Fruit fly (Drosophila melanogaster) whole organism, pupa: Measurements from ENCODE around the gene Cpsf5.

Experiments used
- CG10348 ChIP-seq: fragments of 200-800 bp; sonication (Bioruptor generic); IDR thresholded peaks from 2 replicates; pipeline ENCODE4 v1.3.6; 2022; ENCODE audit warnings: missing biosample characterization, missing genetic modification characterization
- CG12605 ChIP-seq: fragments of 200-800 bp; sonication (Bioruptor generic); IDR thresholded peaks from 2 replicates; pipeline ENCODE4 v1.3.6; 2022; ENCODE audit warnings: missing biosample characterization, missing genetic modification characterization
- CG13204 ChIP-seq: fragments of 200-800 bp; sonication (Bioruptor generic); optimal IDR thresholded peaks from 2 replicates; lab custom pipeline; 2018; ENCODE audit warnings: missing biosample characterization, mild to moderate bottlenecking, missing genetic modification characterization, moderate library complexity
- CG14655 ChIP-seq: fragments of 200-800 bp; sonication (Bioruptor generic); optimal IDR thresholded peaks from 3 replicates; lab custom pipeline; 2017; ENCODE audit warnings: mild to moderate bottlenecking, missing biosample characterization, missing genetic modification reagents, missing genetic modification characterization
- CG15710 ChIP-seq: fragments of 200-800 bp; sonication (Bioruptor generic); optimal IDR thresholded peaks from 2 replicates; lab custom pipeline; 2018; ENCODE audit warnings: missing biosample characterization, mild to moderate bottlenecking, missing genetic modification characterization, moderate library complexity
- CG17806 ChIP-seq: fragments of 200-800 bp; sonication (Bioruptor generic); optimal IDR thresholded peaks from 2 replicates; lab custom pipeline; 2018; ENCODE audit warnings: missing biosample characterization, mild to moderate bottlenecking, missing genetic modification characterization, moderate library complexity
- CG32121 ChIP-seq: fragments of 200-800 bp; sonication (Bioruptor generic); IDR thresholded peaks from 2 replicates; pipeline ENCODE4 v1.3.6; 2022; ENCODE audit warnings: missing biosample characterization, missing genetic modification characterization
- CG34367 ChIP-seq: fragments of 200-800 bp; sonication (Bioruptor generic); optimal IDR thresholded peaks from 2 replicates; lab custom pipeline; 2018; ENCODE audit warnings: missing biosample characterization, mild to moderate bottlenecking, missing genetic modification characterization
- CG4496 ChIP-seq: fragments of 200-800 bp; sonication (Bioruptor generic); IDR thresholded peaks from 3 replicates; pipeline ENCODE4 v1.3.6; 2022; ENCODE audit warnings: missing biosample characterization, missing genetic modification characterization
- CG8159 ChIP-seq: fragments of 200-800 bp; sonication (Bioruptor generic); optimal IDR thresholded peaks from 3 replicates; lab custom pipeline; 2018; ENCODE audit warnings: missing biosample characterization, mild to moderate bottlenecking, missing genetic modification characterization, moderate library complexity
- CG8301 ChIP-seq: fragments of 200-800 bp; sonication (Bioruptor generic); optimal IDR thresholded peaks from 2 replicates; lab custom pipeline; 2018; ENCODE audit warnings: missing biosample characterization, mild to moderate bottlenecking, missing genetic modification characterization
- CG9948 ChIP-seq: fragments of 200-800 bp; sonication (Bioruptor generic); optimal IDR thresholded peaks from 2 replicates; lab custom pipeline; 2018; ENCODE audit warnings: missing biosample characterization, mild to moderate bottlenecking, missing genetic modification characterization, moderate library complexity
- D1 ChIP-seq: fragments of 200-800 bp; sonication (Bioruptor generic); optimal IDR thresholded peaks from 2 replicates; lab custom pipeline; 2018; ENCODE audit warnings: missing biosample characterization, mild to moderate bottlenecking, missing genetic modification characterization, moderate library complexity
- EcR ChIP-seq: fragments of 200-800 bp; sonication (Bioruptor generic); optimal IDR thresholded peaks from 3 replicates; lab custom pipeline; 2019; ENCODE audit warnings: missing biosample characterization, missing genetic modification characterization, mild to moderate bottlenecking, moderate library complexity, missing genetic modification reagents
- Ets98B ChIP-seq: fragments of 200-800 bp; sonication (Bioruptor generic); IDR thresholded peaks from 2 replicates; pipeline ENCODE4 v1.3.6; 2022; ENCODE audit warnings: missing biosample characterization, missing genetic modification characterization
- Pif1A ChIP-seq: fragments of 200-800 bp; sonication (Bioruptor generic); optimal IDR thresholded peaks from 3 replicates; lab custom pipeline; 2016; ENCODE audit warnings: missing biosample characterization, missing genetic modification characterization
- Pif1B ChIP-seq: fragments of 200-800 bp; sonication (Bioruptor generic); optimal IDR thresholded peaks from 3 replicates; lab custom pipeline; 2016; ENCODE audit warnings: missing biosample characterization, missing genetic modification characterization
- Snoo ChIP-seq: fragments of 200-800 bp; sonication (Bioruptor generic); optimal IDR thresholded peaks from 3 replicates; lab custom pipeline; 2017; ENCODE audit warnings: missing biosample characterization, mild to moderate bottlenecking, missing genetic modification characterization, inconsistent platforms
- fd96Ca ChIP-seq: fragments of 200-800 bp; sonication (Bioruptor generic); IDR thresholded peaks from 3 replicates; pipeline ENCODE4 v1.3.6; 2022; ENCODE audit warnings: missing biosample characterization, missing genetic modification characterization
- gl ChIP-seq: fragments of 200-800 bp; sonication (Bioruptor generic); optimal IDR thresholded peaks from 2 replicates; lab custom pipeline; 2018; ENCODE audit warnings: missing biosample characterization, mild to moderate bottlenecking, missing genetic modification characterization
- rn ChIP-seq: fragments of 200-800 bp; sonication (Bioruptor generic); IDR thresholded peaks from 2 replicates; pipeline ENCODE4 v1.3.6; 2022; ENCODE audit warnings: missing biosample characterization, missing genetic modification characterization

Cpsf5 gene

dm6 chr3L:9426656-9427294, 15.9 kb downstream of the Cpsf5 start, which contains the start of the genes Atat and Shc:
Atat (minus strand) TSS chr3L:9426758.
Shc (plus strand) TSS chr3L:9427010.
- TF ChIP-seq rn (peak; percentile 99), fd96Ca (GFP tag; lab: Robert Waterston, UW) (peak; percentile 99), CG8159 (tag; lab: Kevin White, UChicago) (peak; percentile 98), Pif1B (peak; percentile 94), D1 (peak; percentile 54), Ets98B (GFP tag; lab: Robert Waterston, UW) (peak; percentile 99), Snoo (peak; percentile 99), CG17806 (tag; lab: Kevin White, UChicago) (peak; percentile 98), CG34367 (peak; percentile 98), Pif1A (GFP tag; lab: Kevin White, UChicago) (peak; percentile 97), CG10348 (GFP tag; lab: Robert Waterston, UW) (peak; percentile 99), CG9948 (peak; percentile 98), CG13204 (GFP tag; lab: Kevin White, UChicago) (peak; percentile 78), CG12605 (GFP tag; lab: Robert Waterston, UW) (peak; percentile 95), gl (tag; lab: Kevin White, UChicago) (peak; percentile 90), EcR (GFP tag; lab: Kevin White, UChicago) (peak; percentile 11), CG4496 (GFP tag; lab: Robert Waterston, UW) (peak; percentile 99), CG15710 (tag; lab: Kevin White, UChicago) (peak; percentile 99), CG14655 (peak; percentile 98), CG8301 (tag; lab: Kevin White, UChicago) (peak; percentile 96), CG32121 (GFP tag; lab: Robert Waterston, UW) (peak; percentile 99)

- TF ChIP-seq CG10348 (GFP tag; lab: Robert Waterston, UW): no peak
- peak; percentile 9 for TF ChIP-seq CG17806 (tag; lab: Kevin White, UChicago)
- no peak for TF ChIP-seq D1
- peak; percentile 10 for TF ChIP-seq gl (tag; lab: Kevin White, UChicago)
- 0 out of 2 replicates have a peak, but pooled peaks have one; percentile 32 for TF ChIP-seq CG12605 (GFP tag; lab: Robert Waterston, UW)
- no peak for TF ChIP-seq fd96Ca (GFP tag; lab: Robert Waterston, UW)
- no peak for TF ChIP-seq CG8159 (tag; lab: Kevin White, UChicago)
- no peak for TF ChIP-seq Ets98B (GFP tag; lab: Robert Waterston, UW)
- TF ChIP-seq CG8301 (tag; lab: Kevin White, UChicago): peak; percentile 0
- TF ChIP-seq CG4496 (GFP tag; lab: Robert Waterston, UW): peak; percentile 64
- peak; percentile 58 for TF ChIP-seq Snoo
- peak; percentile 6 for TF ChIP-seq CG13204 (GFP tag; lab: Kevin White, UChicago)
- peak; percentile 27 for TF ChIP-seq CG34367
- TF ChIP-seq EcR (GFP tag; lab: Kevin White, UChicago): peak; percentile 41
- no peak for TF ChIP-seq CG14655
- TF ChIP-seq Pif1B: peak; percentile 26
- peak; percentile 24 for TF ChIP-seq Pif1A (GFP tag; lab: Kevin White, UChicago)
Measured at dm6 chr3L:9429665-9430607, 19.1 kb downstream of the Cpsf5 start, which contains the start of the genes RpS17 and MTF-1. RpS17 (minus strand) TSS chr3L:9429821. MTF-1 (plus strand) TSS chr3L:9430312.

- TF ChIP-seq rn: no peak
- no peak for TF ChIP-seq CG4496 (GFP tag; lab: Robert Waterston, UW)
- peak; percentile 42; the same call in 1 of the 2 replicates for TF ChIP-seq CG12605 (GFP tag; lab: Robert Waterston, UW)
- TF ChIP-seq CG13204 (GFP tag; lab: Kevin White, UChicago): no peak
- no peak for TF ChIP-seq CG15710 (tag; lab: Kevin White, UChicago)
- no peak for TF ChIP-seq fd96Ca (GFP tag; lab: Robert Waterston, UW)
- TF ChIP-seq Ets98B (GFP tag; lab: Robert Waterston, UW): no peak
- no peak for TF ChIP-seq CG10348 (GFP tag; lab: Robert Waterston, UW)
- no peak for TF ChIP-seq EcR (GFP tag; lab: Kevin White, UChicago)
- TF ChIP-seq, all 21 proteins: peak for 1
Measured at dm6 chr3L:9430608-9430952, 19.7 kb downstream of the Cpsf5 start.

dm6 chr3L:9431848-9432623, 21.2 kb downstream of the Cpsf5 start:
- TF ChIP-seq CG8159 (tag; lab: Kevin White, UChicago) (no peak), CG9948 (no peak), CG34367 (no peak), CG4496 (GFP tag; lab: Robert Waterston, UW) (no peak), CG15710 (tag; lab: Kevin White, UChicago) (no peak), Ets98B (GFP tag; lab: Robert Waterston, UW) (no peak), Snoo (no peak), rn (no peak), CG10348 (GFP tag; lab: Robert Waterston, UW) (no peak), D1 (no peak), fd96Ca (GFP tag; lab: Robert Waterston, UW) (no peak; the same call in 2 of the 3 replicates), CG14655 (no peak), CG8301 (tag; lab: Kevin White, UChicago) (no peak), gl (tag; lab: Kevin White, UChicago) (no peak), CG12605 (GFP tag; lab: Robert Waterston, UW) (no peak), Pif1A (GFP tag; lab: Kevin White, UChicago) (no peak)
